Worm (Caenorhabditis elegans): ENCODE data around the gene T28F3.8.

T28F3.8 gene

DNA sequence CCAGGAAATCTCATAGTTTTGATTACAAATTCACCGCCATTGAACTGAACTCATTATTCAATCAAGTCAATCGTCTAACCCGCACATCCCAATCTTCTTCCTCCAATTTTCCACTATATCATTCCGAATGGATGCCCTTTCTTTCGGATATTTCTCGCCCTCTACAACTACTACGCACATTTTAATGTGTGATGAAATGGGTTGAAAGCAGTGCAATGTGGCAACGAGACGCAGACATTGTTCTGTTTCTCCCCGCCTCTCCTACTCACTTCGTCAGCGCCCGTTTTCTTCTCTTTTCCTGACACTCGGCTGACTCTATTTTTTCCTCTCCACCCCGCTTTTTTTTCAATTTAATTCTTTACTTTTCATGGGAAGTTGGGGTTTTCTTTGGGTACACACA is 38.5 kb downstream of the T28F3.8 start (continued):
- TF ChIP-seq hif-1 (tag; optimal IDR thresholded peaks at IDR 0.05) (peak in 1 of 2 experiments; percentile 38), pha-4 (GFP tag; IDR thresholded peaks at IDR 0.05) (no peak), pha-4 (tag; optimal IDR thresholded peaks at IDR 0.05) (no peak), php-3 (GFP tag; IDR thresholded peaks at IDR 0.05) (no peak), saeg-2 (GFP tag; IDR thresholded peaks at IDR 0.05) (no peak), ztf-11 (tag; optimal IDR thresholded peaks at IDR 0.05) (no peak), Y5F2A.4 (GFP tag; optimal IDR thresholded peaks at IDR 0.05) (no peak), lin-15B (tag; optimal IDR thresholded peaks at IDR 0.05) (no peak), ztf-7 (tag; optimal IDR thresholded peaks at IDR 0.05) (no peak), dmd-6 (GFP tag; IDR thresholded peaks at IDR 0.05) (peak; percentile 32; the same call in 1 of the 2 replicates), nhr-11 (tag; optimal IDR thresholded peaks at IDR 0.05) (no peak), ctbp-1 (GFP tag; IDR thresholded peaks at IDR 0.05) (no peak), mxl-3 (GFP tag; optimal IDR thresholded peaks at IDR 0.05) (peak; percentile 35), nhr-237 (tag; optimal IDR thresholded peaks at IDR 0.05) (no peak), nhr-76 (tag; optimal IDR thresholded peaks at IDR 0.05) (no peak), ceh-20 (GFP tag; IDR thresholded peaks at IDR 0.05) (no peak), pqm-1 (tag; optimal IDR thresholded peaks at IDR 0.05) (no peak), ZK546.5 (tag; optimal IDR thresholded peaks at IDR 0.05) (no peak), ceh-32 (tag; optimal IDR thresholded peaks at IDR 0.05; ENCODE audit: poor library complexity) (no peak), F37D6.2 (tag; optimal IDR thresholded peaks at IDR 0.05) (no peak), daf-12 (tag; optimal IDR thresholded peaks at IDR 0.05) (no peak), mep-1 (tag; optimal IDR thresholded peaks at IDR 0.05) (peak; percentile 60), sdz-12 (GFP tag; optimal IDR thresholded peaks at IDR 0.05) (no peak), attf-4 (tag; optimal IDR thresholded peaks at IDR 0.05) (no peak), lin-13 (GFP tag; optimal IDR thresholded peaks at IDR 0.05) (peak; percentile 13), snpc-4 (tag; optimal IDR thresholded peaks at IDR 0.05) (no peak), ceh-44 (GFP tag; IDR thresholded peaks at IDR 0.05) (no peak), arid-1 (GFP tag; conservative IDR thresholded peaks at IDR 0.05) (no peak), zip-2 (tag; optimal IDR thresholded peaks at IDR 0.05) (no peak), lin-39 (tag; optimal IDR thresholded peaks at IDR 0.05) (no peak), daf-16 (GFP tag; optimal IDR thresholded peaks at IDR 0.05) (no peak), daf-16 (tag; optimal IDR thresholded peaks at IDR 0.05) (peak; percentile 19), tra-1 (GFP tag; IDR thresholded peaks at IDR 0.05) (no peak), lir-3 (tag; optimal IDR thresholded peaks at IDR 0.05) (no peak), daf-8 (GFP tag; IDR thresholded peaks at IDR 0.05) (no peak), aha-1 (tag) (peak; percentile 97), unc-62 (GFP tag; optimal IDR thresholded peaks at IDR 0.05 in 1 of 2) (peak in 1 of 2 experiments; percentile 97), unc-62 (tag; optimal IDR thresholded peaks at IDR 0.05) (no peak), nhr-41 (GFP tag; IDR thresholded peaks at IDR 0.05) (no peak), zfp-2 (tag; optimal IDR thresholded peaks at IDR 0.05) (no peak), ceh-82 (tag; optimal IDR thresholded peaks at IDR 0.05) (no peak), spr-1 (tag; optimal IDR thresholded peaks at IDR 0.05) (no peak), lin-1 (GFP tag; IDR thresholded peaks at IDR 0.05) (no peak), tag-97 (GFP tag; IDR thresholded peaks at IDR 0.05) (no peak), aly-2 (tag; optimal IDR thresholded peaks at IDR 0.05) (no peak), ZK337.2 (GFP tag; IDR thresholded peaks at IDR 0.05) (no peak), Y105C5A.15 (GFP tag; IDR thresholded peaks at IDR 0.05) (no peak), nhr-25 (tag; optimal IDR thresholded peaks at IDR 0.05; ENCODE audit: borderline replicate concordance, insufficient read depth) (no peak), cey-2 (tag; optimal IDR thresholded peaks at IDR 0.05; ENCODE audit: borderline replicate concordance, insufficient read depth) (no peak), lin-29 (GFP tag; IDR thresholded peaks at IDR 0.05) (no peak), lim-7 (GFP tag; IDR thresholded peaks at IDR 0.05) (no peak), mdl-1 (tag; optimal IDR thresholded peaks at IDR 0.05) (no peak), mxl-2 (GFP tag; conservative IDR thresholded peaks at IDR 0.05) (no peak), D1046.2 (GFP tag; IDR thresholded peaks at IDR 0.05) (no peak)
